Worm (Caenorhabditis elegans): ENCODE data around the gene str-108.

str-108 gene

ce11 chrV:16165936-16166335 is at the start of gene str-108:
Gene str-108, plus strand, starts transcription at chrV:16166236.
- no peak for TF ChIP-seq chd-7 (tag; optimal IDR thresholded peaks at IDR 0.05)
- no peak for TF ChIP-seq repo-1 (tag; optimal IDR thresholded peaks at IDR 0.05)
- TF ChIP-seq dox-1 (GFP tag; IDR thresholded peaks at IDR 0.05), result no peak
- TF ChIP-seq ztf-25 (GFP tag; IDR thresholded peaks at IDR 0.05), result no peak
- no peak for TF ChIP-seq hmg-1.2 (GFP tag; IDR thresholded peaks at IDR 0.05)
- no peak for TF ChIP-seq ceh-91 (GFP tag; IDR thresholded peaks at IDR 0.05)
- TF ChIP-seq ceh-100 (GFP tag; IDR thresholded peaks at IDR 0.05), result no peak
- TF ChIP-seq madf-3 (GFP tag; IDR thresholded peaks at IDR 0.05), result no peak
- no peak for TF ChIP-seq nhr-27 (tag; optimal IDR thresholded peaks at IDR 0.05)
- no peak for TF ChIP-seq rec-8 (tag; optimal IDR thresholded peaks at IDR 0.05)

- no peak for TF ChIP-seq snpc-4 (GFP tag; optimal IDR thresholded peaks at IDR 0.05)
- no peak for TF ChIP-seq snpc-4 (tag; optimal IDR thresholded peaks at IDR 0.05)
- TF ChIP-seq hlh-26 (GFP tag; conservative IDR thresholded peaks at IDR 0.05), result no peak
- TF ChIP-seq nfyb-1 (GFP tag; IDR thresholded peaks at IDR 0.05), result no peak
- no peak for TF ChIP-seq hsf-1 (GFP tag; IDR thresholded peaks at IDR 0.05)
- no peak for TF ChIP-seq unc-130 (GFP tag; optimal IDR thresholded peaks at IDR 0.05)
- no peak for TF ChIP-seq egl-18 (GFP tag; IDR thresholded peaks at IDR 0.05)
- no peak for TF ChIP-seq ceh-40 (GFP tag; IDR thresholded peaks at IDR 0.05)
- no peak for TF ChIP-seq xnd-1 (tag; optimal IDR thresholded peaks at IDR 0.05)
- TF ChIP-seq sea-2 (GFP tag; IDR thresholded peaks at IDR 0.05), result no peak
- TF ChIP-seq repo-1 (tag; optimal IDR thresholded peaks at IDR 0.05), result no peak
- no peak for TF ChIP-seq egl-44 (GFP tag; IDR thresholded peaks at IDR 0.05)
- TF ChIP-seq B0019.2 (GFP tag; conservative IDR thresholded peaks at IDR 0.05), result no peak
- no peak for TF ChIP-seq Y79H2A.3 (GFP tag; conservative IDR thresholded peaks at IDR 0.05)
- TF ChIP-seq mes-4 (tag; optimal IDR thresholded peaks at IDR 0.05), result no peak
- TF ChIP-seq Y53F4B.3 (GFP tag; IDR thresholded peaks at IDR 0.05), result no peak
- no peak for TF ChIP-seq F52B5.7 (tag; optimal IDR thresholded peaks at IDR 0.05)
- TF ChIP-seq bed-1 (GFP tag; IDR thresholded peaks at IDR 0.05), result no peak
- TF ChIP-seq athp-1 (tag; optimal IDR thresholded peaks at IDR 0.05), result no peak
- no peak for TF ChIP-seq nhr-179 (tag; optimal IDR thresholded peaks at IDR 0.05)
- no peak for TF ChIP-seq atf-7 (tag; optimal IDR thresholded peaks at IDR 0.05)
These were observed 47.4 kb upstream of the str-108 start, which contains the start of gene str-103 for ce11 chrV:16118601-16119000. Gene str-103, minus strand, starts transcription at chrV:16118701.

- TF ChIP-seq C06A6.2 (GFP tag; conservative IDR thresholded peaks at IDR 0.05), result no peak
- no peak for TF ChIP-seq athp-1 (tag; optimal IDR thresholded peaks at IDR 0.05)
- no peak for TF ChIP-seq dpl-1 (GFP tag; optimal IDR thresholded peaks at IDR 0.05)
- no peak for TF ChIP-seq bed-2 (GFP tag; IDR thresholded peaks at IDR 0.05)
- TF ChIP-seq cebp-1 (GFP tag; IDR thresholded peaks at IDR 0.05), result no peak
- TF ChIP-seq cebp-1 (tag; optimal IDR thresholded peaks at IDR 0.05), result peak; percentile 86
- TF ChIP-seq snpc-1.1 (tag; optimal IDR thresholded peaks at IDR 0.05; ENCODE audit: insufficient read depth), result no peak
These were observed 45.5 kb upstream of the str-108 start for ce11 chrV:16120499-16120898.

ce11 chrV:16120922-16121321 is 45.1 kb upstream of the str-108 start, which contains the start of gene skr-3:
Gene skr-3, plus strand, starts transcription at chrV:16121084.
- TF ChIP-seq nhr-80 (tag; optimal IDR thresholded peaks at IDR 0.05), result peak; percentile 23
- TF ChIP-seq rec-8 (tag; optimal IDR thresholded peaks at IDR 0.05), result no peak
- TF ChIP-seq tbx-9 (tag; optimal IDR thresholded peaks at IDR 0.05; ENCODE audit: borderline replicate concordance), result no peak
